Worm (Caenorhabditis elegans) whole organism, L4 larva: ENCODE data around the gene srh-36.

ENCODE experiments used
- nhr-6 ChIP-seq: fragments of 150-350 bp; optimal IDR thresholded peaks from 2 replicates; lab custom pipeline; 2014; ENCODE audit warnings: missing biosample characterization, missing genetic modification characterization
- spr-3 ChIP-seq: fragments of 200-800 bp; sonication (Bioruptor generic); optimal IDR thresholded peaks from 2 replicates; lab custom pipeline; 2018; ENCODE audit warnings: mild to moderate bottlenecking, missing genetic modification characterization, missing compliant biosample characterization

DNA sequence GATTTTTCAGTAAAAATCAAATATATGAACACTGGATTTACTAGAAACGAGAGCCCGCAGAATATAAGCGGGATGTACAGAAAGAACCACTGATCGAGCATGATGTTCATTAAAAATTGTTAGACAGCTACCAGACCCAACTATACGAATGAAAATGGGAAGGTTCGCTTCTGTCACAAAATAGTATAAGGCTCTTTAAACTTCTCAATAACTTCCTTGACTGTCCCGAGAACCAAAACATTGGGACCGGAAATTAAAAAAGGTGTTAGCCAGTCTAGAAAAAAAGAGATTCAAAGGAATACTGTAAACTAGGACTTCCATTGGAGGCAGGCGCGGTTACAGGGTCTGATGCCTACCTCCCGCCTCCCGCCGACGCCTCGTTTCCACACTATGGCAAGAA, 36.4 kb upstream of the srh-36 start, which contains the start of gene srj-55:
- TF ChIP-seq nhr-6 (tag; lab: Kevin White, UChicago) (no peak), spr-3 (GFP tag; lab: Kevin White, UChicago) (no peak)
